Worm (Caenorhabditis elegans) whole organism, L1 larva: Measurements from ENCODE around the gene glc-3.

ENCODE experiments used
- F16B12.6 ChIP-seq: fragments of 150-350 bp; optimal IDR thresholded peaks from 2 replicates; lab custom pipeline; 2014; ENCODE audit warnings: missing biosample characterization, missing genetic modification characterization
- ama-1 ChIP-seq: fragments of 150-350 bp; optimal IDR thresholded peaks from 2 replicates; lab custom pipeline; 2014
- ceh-88 ChIP-seq: fragments of 200-800 bp; sonication (Bioruptor generic); IDR thresholded peaks from 2 replicates; pipeline ENCODE4 v1.3.6; 2022; ENCODE audit warnings: missing genetic modification characterization, missing compliant biosample characterization
- egl-13 ChIP-seq: sonication (generic microtip); optimal IDR thresholded peaks from 2 replicates; lab custom pipeline; 2016; ENCODE audit warnings: missing genotype, missing genetic modification reagents, missing genetic modification characterization, missing compliant biosample characterization
- lin-35 ChIP-seq, 2 experiments: fragments of 150-350 bp; optimal IDR thresholded peaks; 2 replicates each; lab custom pipeline; 2014; ENCODE audit warnings: missing biosample characterization in 2 of 2, missing genetic modification characterization in 2 of 2, missing genetic modification reagents in 2 of 2
- nhr-12 ChIP-seq: sonication (generic microtip); optimal IDR thresholded peaks from 2 replicates; lab custom pipeline; 2017; ENCODE audit warnings: missing biosample characterization, missing genetic modification characterization
- nhr-237 ChIP-seq: fragments of 150-350 bp; optimal IDR thresholded peaks from 2 replicates; lab custom pipeline; 2014; ENCODE audit warnings: missing biosample characterization, missing genetic modification characterization
- pqm-1 ChIP-seq: sonication (generic microtip); optimal IDR thresholded peaks from 3 replicates; lab custom pipeline; 2017; ENCODE audit warnings: missing biosample characterization, missing genetic modification characterization
- snpc-4 ChIP-seq: fragments of 150-350 bp; optimal IDR thresholded peaks from 2 replicates; lab custom pipeline; 2014; ENCODE audit warnings: missing biosample characterization, missing genetic modification characterization
- unc-62 ChIP-seq: fragments of 150-350 bp; optimal IDR thresholded peaks from 2 replicates; lab custom pipeline; 2014; ENCODE audit warnings: missing biosample characterization, missing genetic modification reagents, missing genetic modification characterization
- zag-1 ChIP-seq: fragments of 150-350 bp; optimal IDR thresholded peaks from 2 replicates; lab custom pipeline; 2014; ENCODE audit warnings: missing biosample characterization, missing genetic modification characterization

ce11 chrV:5502701-5503100, 49.2 kb upstream of the glc-3 start:
- TF ChIP-seq nhr-237 (tag; lab: Kevin White, UChicago) (no peak), lin-35 (GFP tag; optimal IDR thresholded peaks at IDR 0.05; lab: Kevin White, UChicago) (peak in 1 of 2 experiments; percentile 5), snpc-4 (tag; lab: Kevin White, UChicago) (no peak), F16B12.6 (tag; lab: Kevin White, UChicago) (no peak), egl-13 (tag; lab: Kevin White, UChicago) (no peak), unc-62 (GFP tag; lab: Kevin White, UChicago) (no peak), nhr-12 (no peak), zag-1 (tag; lab: Kevin White, UChicago) (no peak), ama-1 (lab: Kevin White, UChicago) (peak; percentile 38), pqm-1 (tag; lab: Kevin White, UChicago) (no peak), ceh-88 (no peak)
